Worm (Caenorhabditis elegans): ENCODE measurements around the gene sri-73.

DNA sequence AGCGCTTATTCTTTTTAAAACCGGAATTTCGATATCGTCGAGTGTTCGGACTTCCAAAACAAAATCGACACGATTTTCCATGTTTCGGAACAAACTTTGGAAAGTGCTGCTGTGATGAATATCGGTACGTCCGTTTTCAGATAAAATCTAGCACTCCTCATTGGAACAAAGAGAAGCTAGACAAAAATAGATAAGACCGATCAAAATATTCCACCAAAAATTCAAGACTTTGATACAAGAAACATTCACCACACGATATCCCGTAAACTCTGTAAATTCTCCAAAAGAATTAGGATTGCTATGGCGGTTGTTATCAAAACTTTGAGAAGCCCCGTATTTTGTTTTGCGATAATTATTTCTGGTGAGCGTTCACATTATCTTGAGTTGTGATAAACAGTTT is 22.7 kb downstream of the sri-73 start, which contains the start of gene C14C6.3:
- TF ChIP-seq ztf-23 (GFP tag; IDR thresholded peaks at IDR 0.05) = no peak
- TF ChIP-seq tab-1 (GFP tag; IDR thresholded peaks at IDR 0.05) = no peak
- TF ChIP-seq cog-1 (tag; optimal IDR thresholded peaks at IDR 0.05) = no peak
- no peak for TF ChIP-seq T22C8.4 (GFP tag; IDR thresholded peaks at IDR 0.05)
- TF ChIP-seq flt-1 (GFP tag; IDR thresholded peaks at IDR 0.05) = no peak
- no peak for TF ChIP-seq ztf-29 (GFP tag; IDR thresholded peaks at IDR 0.05)
- no peak for TF ChIP-seq med-1 (GFP tag; optimal IDR thresholded peaks at IDR 0.05; ENCODE audit: insufficient read depth)
- no peak for TF ChIP-seq klf-2 (GFP tag; conservative IDR thresholded peaks at IDR 0.05)
- TF ChIP-seq ref-1 (GFP tag; conservative IDR thresholded peaks at IDR 0.05) = no peak

All from whole organism, midembryonic.